Worm (Caenorhabditis elegans): ENCODE data around the gene T07D3.9.
A peak's percentile ranks its signal among the peaks of the same experiment; 100 is the strongest.
"Not testable (repeated sequence)": the region's sequence is repeated elsewhere in the genome, so short reads cannot be mapped to it uniquely, and the experiment has no call there.

Gene T07D3.9

DNA sequence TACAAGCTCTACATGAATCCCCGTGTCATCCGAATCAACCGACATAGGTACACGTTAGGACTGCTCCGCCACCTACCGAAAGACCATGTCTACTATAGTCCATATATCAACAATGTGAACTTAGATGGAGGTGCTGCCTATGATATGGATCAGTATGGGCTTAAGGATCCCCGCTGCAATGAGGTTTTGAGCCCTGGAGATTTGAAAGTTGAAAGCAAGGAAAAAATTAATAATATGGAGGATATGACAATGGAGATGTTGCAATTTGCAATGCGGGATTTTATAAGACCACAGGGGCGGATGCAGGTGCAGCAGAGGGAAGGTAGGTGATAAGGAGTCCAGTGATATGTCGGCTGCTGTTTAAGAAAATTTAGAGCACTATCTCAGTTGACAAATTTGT, 31.4 kb downstream of the T07D3.9 start:
- TF ChIP-seq syd-9 (tag; optimal IDR thresholded peaks at IDR 0.05) = no peak
- TF ChIP-seq unc-3 (GFP tag; conservative IDR thresholded peaks at IDR 0.05) = no peak
- TF ChIP-seq unc-3 (tag; optimal IDR thresholded peaks at IDR 0.05) = no peak
- TF ChIP-seq elt-4 (tag; optimal IDR thresholded peaks at IDR 0.05) = no peak
- TF ChIP-seq pat-9 (tag; optimal IDR thresholded peaks at IDR 0.05) = no peak
- no peak for TF ChIP-seq odd-2 (tag; optimal IDR thresholded peaks at IDR 0.05)
- TF ChIP-seq che-1 (tag; optimal IDR thresholded peaks at IDR 0.05) = no peak
- no peak for TF ChIP-seq ceh-2 (tag; optimal IDR thresholded peaks at IDR 0.05)
- no peak for TF ChIP-seq ceh-31 (tag; optimal IDR thresholded peaks at IDR 0.05)
- no peak for TF ChIP-seq ets-4 (tag; optimal IDR thresholded peaks at IDR 0.05)
- no peak for TF ChIP-seq pha-2 (tag; optimal IDR thresholded peaks at IDR 0.05)
- TF ChIP-seq ceh-14 (tag; optimal IDR thresholded peaks at IDR 0.05) = no peak
- TF ChIP-seq lim-6 (tag; optimal IDR thresholded peaks at IDR 0.05) = no peak
- TF ChIP-seq hlh-30 (tag; optimal IDR thresholded peaks at IDR 0.05; ENCODE audit: insufficient read depth) = no peak
- no peak for TF ChIP-seq eyg-1 (tag; optimal IDR thresholded peaks at IDR 0.05)
- no peak for TF ChIP-seq madf-2 (tag; optimal IDR thresholded peaks at IDR 0.05)
- no peak for TF ChIP-seq gmeb-2 (tag; optimal IDR thresholded peaks at IDR 0.05)

DNA sequence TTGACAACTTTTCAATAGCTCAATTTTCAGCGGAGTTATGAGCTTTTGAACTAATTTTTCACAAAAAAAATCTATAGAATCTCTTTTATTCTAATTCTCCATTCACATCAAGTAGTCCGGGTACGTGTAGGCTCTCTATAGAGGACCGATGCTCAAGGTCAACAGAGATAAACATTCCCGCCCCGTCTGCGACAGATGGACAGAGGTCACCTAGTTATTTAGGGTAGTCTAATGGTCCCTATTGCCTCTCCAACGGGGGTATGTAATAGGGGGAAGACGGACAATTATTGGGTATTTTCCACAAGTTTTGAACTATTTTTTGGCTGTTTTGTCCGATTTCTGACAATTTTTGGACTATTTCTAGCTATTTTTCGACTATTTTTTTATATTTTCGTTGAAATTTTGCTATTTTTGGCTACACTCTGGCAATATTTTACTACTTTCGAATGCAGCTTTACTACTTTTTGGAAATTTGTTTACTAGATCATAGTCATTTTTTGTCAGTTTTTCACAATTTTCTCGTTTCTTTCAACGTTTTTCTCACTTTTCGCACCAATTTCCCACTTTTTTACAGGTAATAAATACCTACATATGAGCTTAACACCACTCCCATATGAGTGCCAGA, 32.4 kb downstream of the T07D3.9 start, which contains the start of gene fbxc-51:
TSS of gene fbxc-51 (plus strand) at position 575 of the 625 bp plus-strand sequence.
- peak; percentile 30 for TF ChIP-seq elt-2 (tag; optimal IDR thresholded peaks at IDR 0.05)
- no peak for TF ChIP-seq ceh-2 (tag; optimal IDR thresholded peaks at IDR 0.05)

DNA sequence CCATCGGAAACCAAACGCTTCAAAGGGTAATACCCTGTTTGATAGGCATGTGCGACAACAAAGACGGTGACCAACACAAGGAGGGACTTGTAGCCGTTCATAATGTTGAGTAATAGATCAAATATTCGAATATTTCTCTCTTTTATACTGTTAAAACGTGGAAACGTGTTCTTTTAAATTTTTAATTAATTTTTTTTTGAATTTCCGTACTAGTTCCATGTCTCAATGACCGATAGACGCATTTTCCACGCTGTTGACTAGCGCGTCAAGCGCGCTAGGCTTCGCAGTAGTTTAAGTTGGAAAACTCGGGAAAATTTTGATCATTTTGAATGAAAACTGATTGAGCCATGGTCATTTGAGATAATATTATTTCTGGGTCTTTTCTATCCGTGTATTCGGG, 33.9 kb downstream of the T07D3.9 start, which contains the start of gene Y46B2A.3:
TSS of gene Y46B2A.3 (minus strand) at position 101 of the 400 bp plus-strand sequence.
- TF ChIP-seq fkh-10 (GFP tag; optimal IDR thresholded peaks at IDR 0.05) (no peak), ahr-1 (tag; optimal IDR thresholded peaks at IDR 0.05) (no peak), hlh-13 (GFP tag; optimal IDR thresholded peaks at IDR 0.05) (no peak), madf-2 (tag; optimal IDR thresholded peaks at IDR 0.05) (no peak)

DNA sequence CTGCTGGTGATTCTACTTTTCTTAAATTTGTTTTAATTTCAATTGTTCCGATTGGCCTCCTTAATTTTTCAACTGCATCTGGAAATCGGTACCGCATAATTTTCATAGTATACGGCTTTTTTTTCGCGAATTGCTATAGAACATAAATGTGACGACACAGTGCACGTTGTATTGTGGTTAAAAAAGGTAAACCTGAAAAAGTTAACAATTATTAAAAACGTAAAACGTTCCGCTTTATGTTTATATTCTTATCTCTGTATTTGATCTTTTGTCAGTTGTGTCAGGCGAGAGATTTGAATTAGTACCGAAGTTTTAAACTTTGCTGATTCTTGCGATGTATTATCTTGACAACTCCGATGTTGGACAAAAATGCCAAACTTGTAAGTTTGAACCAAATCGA, 39.1 kb downstream of the T07D3.9 start, which contains the start of gene Y46B2A.4:
TSS of gene Y46B2A.4 (plus strand) at position 301 of the 400 bp plus-strand sequence.
- TF ChIP-seq unc-55 (GFP tag; optimal IDR thresholded peaks at IDR 0.05) = no peak

DNA sequence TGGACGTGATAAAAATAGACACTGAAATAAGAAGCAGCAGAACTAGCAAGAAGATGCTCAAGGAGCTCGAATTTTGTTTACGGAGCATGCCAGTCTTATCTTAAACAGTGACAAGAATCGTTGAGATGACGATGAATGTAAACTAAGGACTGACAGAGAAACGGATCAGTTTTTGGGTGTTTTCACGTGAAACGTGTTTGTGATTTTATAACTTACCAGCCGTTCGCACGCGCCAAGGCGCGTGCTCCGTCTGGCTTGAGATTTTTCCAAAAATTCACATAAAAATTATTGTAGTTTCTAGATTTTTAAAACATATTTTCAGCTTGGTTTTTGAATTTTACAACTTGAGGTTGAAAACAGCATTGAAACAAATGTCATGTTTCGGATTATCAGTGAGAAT, 50.1 kb downstream of the T07D3.9 start, which contains the start of gene F28A10.5:
TSS of gene F28A10.5 (minus strand) at position 101 of the 400 bp plus-strand sequence.
- TF ChIP-seq pag-3 (tag; optimal IDR thresholded peaks at IDR 0.05; ENCODE audit: borderline replicate concordance); fax-1 (tag; optimal IDR thresholded peaks at IDR 0.05); unc-86 (tag; optimal IDR thresholded peaks at IDR 0.05): not testable (repeated sequence)

DNA sequence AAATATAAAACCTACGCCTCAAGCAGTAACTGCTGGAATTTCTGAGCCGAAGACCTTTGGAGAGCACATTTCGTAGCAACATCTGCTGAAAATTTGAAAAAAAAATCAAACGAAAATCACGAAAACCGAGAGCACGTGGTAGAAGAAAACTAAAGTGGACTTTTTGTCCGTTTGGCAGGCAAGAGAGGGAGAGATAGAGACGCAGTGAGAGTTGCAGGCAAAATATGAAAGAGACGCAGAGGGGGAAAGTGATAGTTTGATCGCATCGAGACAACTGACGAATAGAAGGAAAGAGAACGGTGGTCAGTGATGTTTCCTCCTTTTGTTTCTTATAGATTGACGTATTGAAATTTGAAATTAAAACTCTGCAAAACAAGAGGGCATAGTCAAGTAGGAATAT, 52.2 kb downstream of the T07D3.9 start, which contains the start of the genes acdh-9 and F28A10.13:
TSS of gene acdh-9 (minus strand) at position 85 of the 400 bp plus-strand sequence.
TSS of gene F28A10.13 (plus strand) at position 294 of the 400 bp plus-strand sequence.
- TF ChIP-seq ceh-19 (GFP tag; optimal IDR thresholded peaks at IDR 0.05) (no peak), C08G9.2 (tag; optimal IDR thresholded peaks at IDR 0.05) (no peak), ceh-9 (tag; optimal IDR thresholded peaks at IDR 0.05) (no peak), ceh-45 (GFP tag; IDR thresholded peaks at IDR 0.05) (no peak), ceh-6 (GFP tag; optimal IDR thresholded peaks at IDR 0.05) (no peak), gmeb-2 (tag; optimal IDR thresholded peaks at IDR 0.05) (no peak), unc-55 (GFP tag; optimal IDR thresholded peaks at IDR 0.05) (peak; percentile 81), ttx-3 (tag; optimal IDR thresholded peaks at IDR 0.05) (no peak), odd-2 (tag; optimal IDR thresholded peaks at IDR 0.05) (no peak), rnt-1 (tag; optimal IDR thresholded peaks at IDR 0.05) (no peak), ref-2 (tag; optimal IDR thresholded peaks at IDR 0.05) (no peak), T23F11.4 (GFP tag; optimal IDR thresholded peaks at IDR 0.05) (no peak), eyg-1 (tag; optimal IDR thresholded peaks at IDR 0.05) (no peak), ceh-18 (tag; optimal IDR thresholded peaks at IDR 0.05) (peak; percentile 10), pat-9 (tag; optimal IDR thresholded peaks at IDR 0.05) (no peak), ceh-31 (tag; optimal IDR thresholded peaks at IDR 0.05) (no peak), pqm-1 (tag; optimal IDR thresholded peaks at IDR 0.05) (no peak), hlh-13 (GFP tag; optimal IDR thresholded peaks at IDR 0.05) (no peak), pros-1 (tag; optimal IDR thresholded peaks at IDR 0.05) (no peak), lim-6 (tag; optimal IDR thresholded peaks at IDR 0.05) (no peak), hlh-30 (tag; optimal IDR thresholded peaks at IDR 0.05; ENCODE audit: insufficient read depth) (peak; percentile 35), che-1 (tag; optimal IDR thresholded peaks at IDR 0.05) (no peak), nfya-1 (tag; optimal IDR thresholded peaks at IDR 0.05) (peak; percentile 43), syd-9 (tag; optimal IDR thresholded peaks at IDR 0.05) (no peak), fax-1 (tag; optimal IDR thresholded peaks at IDR 0.05) (no peak), ceh-22 (tag; optimal IDR thresholded peaks at IDR 0.05) (no peak), C38D4.7 (GFP tag; optimal IDR thresholded peaks at IDR 0.05) (no peak), ceh-2 (tag; optimal IDR thresholded peaks at IDR 0.05) (no peak)

Data from whole organism, late embryonic.